Worm (Caenorhabditis elegans): ENCODE data around the gene Y64G10A.1.

The Y64G10A.1 gene

DNA sequence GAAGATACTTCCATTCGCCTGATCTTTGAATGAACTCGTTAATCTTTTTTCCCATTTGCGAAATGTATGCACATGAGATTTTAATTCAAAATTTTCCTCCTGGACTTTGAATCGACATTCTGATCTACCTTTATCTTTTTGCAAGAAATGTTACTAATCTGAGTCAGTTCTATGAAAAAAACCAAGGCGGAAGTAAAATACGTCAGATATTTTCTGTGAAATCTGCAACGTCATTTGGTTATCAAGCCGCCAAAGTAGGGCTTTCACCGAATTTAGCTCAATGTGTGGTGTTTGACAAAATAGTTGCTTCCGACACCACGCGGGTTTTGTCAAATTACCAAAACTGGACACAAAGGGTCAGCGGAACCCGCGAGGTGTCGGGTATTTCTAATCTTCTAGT lies 36.0 kb upstream of the Y64G10A.1 start:
- TF ChIP-seq pha-4 (tag; optimal IDR thresholded peaks at IDR 0.05): no peak
- TF ChIP-seq mep-1 (tag; optimal IDR thresholded peaks at IDR 0.05): no peak
- no peak for TF ChIP-seq ceh-39 (tag; optimal IDR thresholded peaks at IDR 0.05)

ce11 chrIV:14272561-14272960 lies 33.7 kb upstream of the Y64G10A.1 start:
- TF ChIP-seq mls-2 (tag; optimal IDR thresholded peaks at IDR 0.05) (no peak), mep-1 (tag; optimal IDR thresholded peaks at IDR 0.05) (peak; percentile 31)

ce11 chrIV:14269932-14270331 lies 31.1 kb upstream of the Y64G10A.1 start:
- TF ChIP-seq nhr-12 (tag; optimal IDR thresholded peaks at IDR 0.05) (no peak), M03D4.4 (tag; optimal IDR thresholded peaks at IDR 0.05) (no peak), nhr-28 (tag; optimal IDR thresholded peaks at IDR 0.05) (no peak), ceh-43 (GFP tag; optimal IDR thresholded peaks at IDR 0.05) (no peak), mep-1 (tag; optimal IDR thresholded peaks at IDR 0.05) (no peak), unc-62 (GFP tag; optimal IDR thresholded peaks at IDR 0.05) (no peak), mls-2 (tag; optimal IDR thresholded peaks at IDR 0.05) (no peak), lin-13 (tag; optimal IDR thresholded peaks at IDR 0.05) (no peak), tbx-8 (GFP tag; optimal IDR thresholded peaks at IDR 0.05) (no peak), pha-4 (tag; optimal IDR thresholded peaks at IDR 0.05) (no peak), ham-2 (GFP tag; optimal IDR thresholded peaks at IDR 0.05) (no peak), drap-1 (GFP tag; optimal IDR thresholded peaks at IDR 0.05) (no peak)

- no peak for TF ChIP-seq sem-2 (GFP tag; optimal IDR thresholded peaks at IDR 0.05)
- TF ChIP-seq ceh-83 (GFP tag; optimal IDR thresholded peaks at IDR 0.05): no peak
- no peak for TF ChIP-seq elt-3 (tag; optimal IDR thresholded peaks at IDR 0.05)
- TF ChIP-seq mep-1 (tag; optimal IDR thresholded peaks at IDR 0.05): no peak
Measured at ce11 chrIV:14268882-14269281, 30.0 kb upstream of the Y64G10A.1 start.

- TF ChIP-seq tbx-8 (GFP tag; optimal IDR thresholded peaks at IDR 0.05) (no peak), ces-1 (GFP tag; optimal IDR thresholded peaks at IDR 0.05) (peak; percentile 76)
Measured at ce11 chrIV:14260761-14261160, 21.9 kb upstream of the Y64G10A.1 start.

ce11 chrIV:14259197-14259596 lies 20.3 kb upstream of the Y64G10A.1 start:
- TF ChIP-seq lin-32 (GFP tag; optimal IDR thresholded peaks at IDR 0.05) (no peak), hlh-1 (tag; optimal IDR thresholded peaks at IDR 0.05) (no peak)

ce11 chrIV:14257528-14257927 lies 18.7 kb upstream of the Y64G10A.1 start:
- TF ChIP-seq ham-2 (GFP tag; optimal IDR thresholded peaks at IDR 0.05) (no peak), zip-8 (tag; optimal IDR thresholded peaks at IDR 0.05) (no peak), nhr-2 (tag; optimal IDR thresholded peaks at IDR 0.05) (no peak), lin-32 (GFP tag; optimal IDR thresholded peaks at IDR 0.05) (no peak), blmp-1 (tag; optimal IDR thresholded peaks at IDR 0.05) (no peak), ceh-39 (tag; optimal IDR thresholded peaks at IDR 0.05) (no peak)

ce11 chrIV:14255605-14256004 lies 16.7 kb upstream of the Y64G10A.1 start:
- TF ChIP-seq ham-2 (GFP tag; optimal IDR thresholded peaks at IDR 0.05): no peak
- TF ChIP-seq nhr-237 (tag; optimal IDR thresholded peaks at IDR 0.05): no peak
- no peak for TF ChIP-seq elt-3 (tag; optimal IDR thresholded peaks at IDR 0.05)
- no peak for TF ChIP-seq nhr-12 (tag; optimal IDR thresholded peaks at IDR 0.05)
- no peak for TF ChIP-seq ceh-43 (GFP tag; optimal IDR thresholded peaks at IDR 0.05)

- TF ChIP-seq sptf-1 (tag; optimal IDR thresholded peaks at IDR 0.05): no peak
- TF ChIP-seq ces-1 (GFP tag; optimal IDR thresholded peaks at IDR 0.05): peak; percentile 46
Measured at ce11 chrIV:14250113-14250512, 11.2 kb upstream of the Y64G10A.1 start, which contains the start of gene srab-24. Gene srab-24 (minus strand): TSS chrIV:14250213.
